Fruit fly (Drosophila melanogaster): ENCODE results near the gene CG4036.

CG4036 gene

DNA sequence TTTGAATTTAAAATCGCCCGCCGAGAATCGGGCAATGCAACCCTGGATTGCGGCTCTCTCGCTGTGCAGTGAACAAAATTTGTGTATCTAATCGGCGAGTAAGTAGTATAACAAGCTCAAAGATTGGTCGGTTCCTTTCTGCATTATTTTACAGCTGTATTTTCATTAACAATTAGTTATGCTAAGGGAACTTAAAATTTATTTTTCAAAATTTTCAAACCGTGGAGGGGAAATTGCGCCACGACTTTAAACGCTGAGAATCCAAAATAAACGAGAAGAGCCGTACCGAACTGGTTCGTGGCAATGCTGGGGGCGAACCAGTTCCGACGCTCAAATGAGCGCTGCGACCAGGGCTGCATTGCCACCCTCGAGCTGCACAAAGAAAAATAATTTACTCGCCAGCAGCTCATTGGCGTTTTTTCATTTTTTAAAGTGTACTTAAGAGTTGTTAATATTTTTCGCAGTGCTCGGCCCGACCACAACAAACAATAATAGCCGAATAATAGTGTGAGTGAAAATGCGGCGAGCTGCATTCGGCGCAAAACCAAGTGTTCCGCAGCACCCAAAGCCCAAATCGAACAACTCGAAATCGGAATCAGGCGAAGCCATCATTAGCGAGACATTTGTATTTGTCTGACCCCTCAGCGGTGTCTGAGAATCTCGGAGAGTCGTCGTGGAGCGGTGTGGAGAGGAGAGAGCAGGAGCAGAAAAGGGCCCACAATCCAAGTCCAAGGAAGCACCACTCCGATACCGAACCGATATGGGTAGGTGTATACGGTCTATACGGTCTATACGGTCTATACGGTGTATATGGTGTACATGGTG, 32.5 kb upstream of the CG4036 start, which contains the start of gene zf30C (continued):
- TF ChIP-seq CG4424 (GFP tag; optimal IDR thresholded peaks at IDR 0.05) (peak; percentile 82), CG11560 (tag; IDR thresholded peaks at IDR 0.05) (peak; percentile 54; the same call in 1 of the 3 replicates), Hsf (GFP tag; optimal IDR thresholded peaks at IDR 0.05) (peak; percentile 95), CG16779 (GFP tag; IDR thresholded peaks at IDR 0.05) (peak; percentile 54), Deaf1 (tag; optimal IDR thresholded peaks at IDR 0.05) (no peak), BtbVII (GFP tag; optimal IDR thresholded peaks at IDR 0.05) (peak; percentile 57), MTF-1 (GFP tag; optimal IDR thresholded peaks at IDR 0.05; ENCODE audit: borderline replicate concordance) (peak; percentile 72), Xrp1 (GFP tag; IDR thresholded peaks at IDR 0.05) (peak; percentile 76), Ada2b (GFP tag; IDR thresholded peaks at IDR 0.05) (peak; percentile 76), CG6683 (GFP tag; optimal IDR thresholded peaks at IDR 0.05) (peak; percentile 51), Hr39 (optimal IDR thresholded peaks at IDR 0.05) (no peak), CG11247 (GFP tag; IDR thresholded peaks at IDR 0.05) (peak; percentile 86), bigmax (GFP tag; optimal IDR thresholded peaks at IDR 0.05) (peak; percentile 30), CG9797 (GFP tag; optimal IDR thresholded peaks at IDR 0.05) (peak; percentile 3), grau (tag; optimal IDR thresholded peaks at IDR 0.05) (peak; percentile 72), sqz (GFP tag; optimal IDR thresholded peaks at IDR 0.05) (no peak), emc (GFP tag; optimal IDR thresholded peaks at IDR 0.05) (peak; percentile 85), Tbp (GFP tag; optimal IDR thresholded peaks at IDR 0.05) (no peak), CG2120 (GFP tag; optimal IDR thresholded peaks at IDR 0.05) (peak; percentile 96), CG4617 (GFP tag; optimal IDR thresholded peaks at IDR 0.05; ENCODE audit: borderline replicate concordance) (peak; percentile 88), CG10366 (GFP tag; IDR thresholded peaks at IDR 0.05) (peak; percentile 82), Rfx (GFP tag; IDR thresholded peaks at IDR 0.05) (peak; percentile 93), CG11696 (GFP tag; IDR thresholded peaks at IDR 0.05) (peak; percentile 61; the same call in 1 of the 2 replicates), unpg (GFP tag; optimal IDR thresholded peaks at IDR 0.05) (peak; percentile 81), crp (GFP tag; optimal IDR thresholded peaks at IDR 0.05) (peak in 1 of 2 experiments; percentile 38), Fer2 (tag; optimal IDR thresholded peaks at IDR 0.05) (peak; percentile 59), repo (GFP tag; optimal IDR thresholded peaks at IDR 0.05) (peak; percentile 91), rib (GFP tag; IDR thresholded peaks at IDR 0.05) (peak; percentile 47), psq (GFP tag; optimal IDR thresholded peaks at IDR 0.05) (peak; percentile 43), CG10565 (GFP tag; optimal IDR thresholded peaks at IDR 0.05) (no peak), Meics (GFP tag; optimal IDR thresholded peaks at IDR 0.05) (peak; percentile 81), dm (GFP tag; optimal IDR thresholded peaks at IDR 0.05) (peak; percentile 77), CG4360 (GFP tag; IDR thresholded peaks at IDR 0.05) (peak; percentile 73), croc (GFP tag; conservative IDR thresholded peaks at IDR 0.05) (peak; percentile 40), CG6689 (GFP tag; IDR thresholded peaks at IDR 0.05) (peak; percentile 73), eve (GFP tag; optimal IDR thresholded peaks at IDR 0.05) (no peak), CG10321 (GFP tag; IDR thresholded peaks at IDR 0.05) (peak; percentile 57; the same call in 1 of the 2 replicates), shn (GFP tag; optimal IDR thresholded peaks at IDR 0.05) (peak; percentile 93), CG17186 (GFP tag; optimal IDR thresholded peaks at IDR 0.05) (peak; percentile 69), hb (GFP tag; IDR thresholded peaks at IDR 0.05; ENCODE audit: partially characterized antibody) (no peak), CG30403 (GFP tag; optimal IDR thresholded peaks at IDR 0.05) (peak; percentile 93), gcm (GFP tag; optimal IDR thresholded peaks at IDR 0.05) (peak; percentile 26), dysf (GFP tag; IDR thresholded peaks at IDR 0.05) (peak; percentile 82), dpn (GFP tag; optimal IDR thresholded peaks at IDR 0.05) (peak; percentile 90 to 93), nom (GFP tag; optimal IDR thresholded peaks at IDR 0.05) (peak; percentile 8), lbe (GFP tag; optimal IDR thresholded peaks at IDR 0.05) (peak; percentile 73), CG11504 (tag; optimal IDR thresholded peaks at IDR 0.05) (peak; percentile 74), CHES-1-like (GFP tag; optimal IDR thresholded peaks at IDR 0.05) (peak; percentile 93), CG17912 (GFP tag; optimal IDR thresholded peaks at IDR 0.05) (no peak)

Measured in whole organism, embryonic.